Worm (Caenorhabditis elegans) whole organism, dauer: ENCODE results near the gene Y75B7B.2.

Experiments
- unc-62 ChIP-seq: sonication (generic microtip); optimal IDR thresholded peaks from 2 replicates; lab custom pipeline; 2017; ENCODE audit warnings: missing biosample characterization, missing genetic modification reagents, missing genetic modification characterization

The Y75B7B.2 gene

ce11 chrV:1262036-1262435 is 13.8 kb downstream of the Y75B7B.2 start:
- TF ChIP-seq unc-62, result no peak

ce11 chrV:1260042-1260441 is 15.8 kb downstream of the Y75B7B.2 start, which contains the start of gene C39F7.1:
C39F7.1 (plus strand) TSS chrV:1260342.
- TF ChIP-seq unc-62, result no peak

- TF ChIP-seq unc-62, result no peak
Observed at ce11 chrV:1252794-1253193, 23.0 kb downstream of the Y75B7B.2 start.

ce11 chrV:1244021-1244708 is 31.7 kb downstream of the Y75B7B.2 start:
- no peak for TF ChIP-seq unc-62

ce11 chrV:1243011-1243410 is 32.8 kb downstream of the Y75B7B.2 start:
- no peak for TF ChIP-seq unc-62

ce11 chrV:1242432-1242831 is 33.4 kb downstream of the Y75B7B.2 start:
- TF ChIP-seq unc-62, result no peak

ce11 chrV:1236333-1237068 is 39.3 kb downstream of the Y75B7B.2 start:
- no peak for TF ChIP-seq unc-62

ce11 chrV:1235355-1235754 is 40.5 kb downstream of the Y75B7B.2 start, which contains the start of gene madd-2:
madd-2 (minus strand) TSS chrV:1235455.
- no peak for TF ChIP-seq unc-62

- TF ChIP-seq unc-62, result no peak
Observed at ce11 chrV:1232574-1232973, 43.2 kb downstream of the Y75B7B.2 start.

- TF ChIP-seq unc-62, result no peak
Observed at ce11 chrV:1230540-1230939, 45.3 kb downstream of the Y75B7B.2 start.

- TF ChIP-seq unc-62, result no peak
Observed at ce11 chrV:1228884-1229662, 46.8 kb downstream of the Y75B7B.2 start.

- no peak for TF ChIP-seq unc-62
Observed at ce11 chrV:1227756-1228665, 47.8 kb downstream of the Y75B7B.2 start.

ce11 chrV:1226239-1226638 is 49.6 kb downstream of the Y75B7B.2 start:
- no peak for TF ChIP-seq unc-62
